Fruit fly (Drosophila melanogaster): ENCODE results near the gene neo.

The neo gene

dm6 chr3R:29868676-29869349, 49.9 kb downstream of the neo start, which contains the start of gene Zip99C (continued):
- TF ChIP-seq sna (GFP tag; IDR thresholded peaks at IDR 0.05; ENCODE audit: partially characterized antibody) (peak; percentile 94), stwl (tag; optimal IDR thresholded peaks at IDR 0.05) (peak; percentile 61), ATbp (GFP tag; optimal IDR thresholded peaks at IDR 0.05) (no peak), sob (GFP tag; IDR thresholded peaks at IDR 0.05) (0 out of 2 replicates have a peak, but pooled peaks have one; percentile 25), CG17186 (GFP tag; optimal IDR thresholded peaks at IDR 0.05) (peak; percentile 70), kah (GFP tag; optimal IDR thresholded peaks at IDR 0.05) (no peak), CG13287 (GFP tag; IDR thresholded peaks at IDR 0.05; ENCODE audit: partially characterized antibody) (peak; percentile 94), Ada2b (GFP tag; IDR thresholded peaks at IDR 0.05) (peak; percentile 41; the same call in 1 of the 2 replicates), chn (GFP tag; optimal IDR thresholded peaks at IDR 0.05) (peak; percentile 54), CG14050 (GFP tag; IDR thresholded peaks at IDR 0.05) (no peak), PHDP (tag; optimal IDR thresholded peaks at IDR 0.05) (peak; percentile 27), usp (GFP tag; optimal IDR thresholded peaks at IDR 0.05) (no peak), fru (optimal IDR thresholded peaks at IDR 0.05) (no peak), CG4360 (GFP tag; IDR thresholded peaks at IDR 0.05) (peak; percentile 58), so (GFP tag; IDR thresholded peaks at IDR 0.05) (no peak), CG11093 (GFP tag; IDR thresholded peaks at IDR 0.05) (no peak), crc (GFP tag; optimal IDR thresholded peaks at IDR 0.05) (no peak), Hr3 (GFP tag; optimal IDR thresholded peaks at IDR 0.05) (peak; percentile 30), gro (GFP tag; optimal IDR thresholded peaks at IDR 0.05) (peak; percentile 6), tin (GFP tag; optimal IDR thresholded peaks at IDR 0.05) (peak; percentile 41), Scr (GFP tag; IDR thresholded peaks at IDR 0.05; ENCODE audit: partially characterized antibody) (peak; percentile 94), Med (GFP tag) (peak; percentile 86), Camta (GFP tag; optimal IDR thresholded peaks at IDR 0.05) (no peak), YL-1 (GFP tag; optimal IDR thresholded peaks at IDR 0.05) (peak; percentile 50), Fer3 (tag; optimal IDR thresholded peaks at IDR 0.05) (peak; percentile 8), luna (GFP tag; optimal IDR thresholded peaks at IDR 0.05) (peak; percentile 15), dati (GFP tag; IDR thresholded peaks at IDR 0.05) (no peak), Opbp (GFP tag; IDR thresholded peaks at IDR 0.05; ENCODE audit: partially characterized antibody) (peak; percentile 89), CG15601 (tag; optimal IDR thresholded peaks at IDR 0.05) (peak; percentile 71), CG12219 (GFP tag; optimal IDR thresholded peaks at IDR 0.05) (no peak), al (GFP tag; IDR thresholded peaks at IDR 0.05) (no peak), dm (GFP tag; optimal IDR thresholded peaks at IDR 0.05) (no peak), Oaz (GFP tag; IDR thresholded peaks at IDR 0.05) (no peak), CG34422 (GFP tag; IDR thresholded peaks at IDR 0.05) (peak; percentile 46; the same call in 1 of the 3 replicates), nerfin-2 (GFP tag; IDR thresholded peaks at IDR 0.05; ENCODE audit: partially characterized antibody) (peak; percentile 70), CG8765 (GFP tag; IDR thresholded peaks at IDR 0.05) (no peak), jumu (GFP tag; optimal IDR thresholded peaks at IDR 0.05) (no peak), slbo (GFP tag; IDR thresholded peaks at IDR 0.05) (peak; percentile 63), esg (GFP tag; conservative IDR thresholded peaks at IDR 0.05) (no peak), gsb (GFP tag; IDR thresholded peaks at IDR 0.05) (no peak), Rfx (GFP tag; IDR thresholded peaks at IDR 0.05) (peak; percentile 56), ken (GFP tag; IDR thresholded peaks at IDR 0.05) (no peak), CG1603 (tag; optimal IDR thresholded peaks at IDR 0.05) (peak; percentile 64), sens (GFP tag) (peak; percentile 78), phol (tag; optimal IDR thresholded peaks at IDR 0.05) (peak; percentile 93), HmgD (GFP tag; optimal IDR thresholded peaks at IDR 0.05) (no peak), CG4820 (GFP tag; optimal IDR thresholded peaks at IDR 0.05) (no peak), CG31365 (tag; optimal IDR thresholded peaks at IDR 0.05) (no peak), gem (tag; optimal IDR thresholded peaks at IDR 0.05) (peak; percentile 53), CG12769 (tag; optimal IDR thresholded peaks at IDR 0.05) (no peak), CG5245 (GFP tag; optimal IDR thresholded peaks at IDR 0.05) (no peak)

Measured in whole organism, embryonic.